Fruit fly (Drosophila melanogaster): ENCODE data around the gene ec.

The ec gene

dm6 chrX:3809085-3809484 is 2.4 kb upstream of the ec start:
- TF ChIP-seq gl (tag; optimal IDR thresholded peaks at IDR 0.05) = no peak
- TF ChIP-seq CG12605 (GFP tag; IDR thresholded peaks at IDR 0.05) = no peak
- no peak for TF ChIP-seq CG15710 (tag; optimal IDR thresholded peaks at IDR 0.05)
- TF ChIP-seq CG17806 (tag; optimal IDR thresholded peaks at IDR 0.05) = no peak
- no peak for TF ChIP-seq CG14655 (GFP tag; optimal IDR thresholded peaks at IDR 0.05)
- TF ChIP-seq CG8301 (tag; optimal IDR thresholded peaks at IDR 0.05) = no peak
- no peak for TF ChIP-seq Ets98B (GFP tag; IDR thresholded peaks at IDR 0.05)
- no peak for TF ChIP-seq Pif1B (GFP tag; optimal IDR thresholded peaks at IDR 0.05)
- TF ChIP-seq Snoo (tag; optimal IDR thresholded peaks at IDR 0.05) = no peak
- no peak for TF ChIP-seq fd96Ca (GFP tag; IDR thresholded peaks at IDR 0.05)

dm6 chrX:3815663-3816062 is 4.2 kb downstream of the ec start:
- TF ChIP-seq CG34367 (tag; optimal IDR thresholded peaks at IDR 0.05) (no peak), CG4496 (GFP tag; IDR thresholded peaks at IDR 0.05) (no peak), CG15710 (tag; optimal IDR thresholded peaks at IDR 0.05) (no peak), Snoo (tag; optimal IDR thresholded peaks at IDR 0.05) (no peak), CG9948 (tag; optimal IDR thresholded peaks at IDR 0.05) (no peak), Pif1B (GFP tag; optimal IDR thresholded peaks at IDR 0.05) (no peak), Pif1A (GFP tag; optimal IDR thresholded peaks at IDR 0.05) (no peak), CG14655 (GFP tag; optimal IDR thresholded peaks at IDR 0.05) (no peak), CG10348 (GFP tag; IDR thresholded peaks at IDR 0.05) (no peak), gl (tag; optimal IDR thresholded peaks at IDR 0.05) (no peak), CG32121 (GFP tag; IDR thresholded peaks at IDR 0.05) (no peak)

dm6 chrX:3819470-3819869 is 8.0 kb downstream of the ec start:
- TF ChIP-seq CG12605 (GFP tag; IDR thresholded peaks at IDR 0.05) = no peak
- TF ChIP-seq Pif1A (GFP tag; optimal IDR thresholded peaks at IDR 0.05) = no peak

- TF ChIP-seq rn (GFP tag; IDR thresholded peaks at IDR 0.05) (no peak), gl (tag; optimal IDR thresholded peaks at IDR 0.05) (no peak), CG15710 (tag; optimal IDR thresholded peaks at IDR 0.05) (no peak), CG10348 (GFP tag; IDR thresholded peaks at IDR 0.05) (no peak), EcR (GFP tag; optimal IDR thresholded peaks at IDR 0.05) (no peak), CG34367 (tag; optimal IDR thresholded peaks at IDR 0.05) (no peak), CG32121 (GFP tag; IDR thresholded peaks at IDR 0.05) (no peak), Pif1A (GFP tag; optimal IDR thresholded peaks at IDR 0.05) (no peak), CG12605 (GFP tag; IDR thresholded peaks at IDR 0.05) (no peak), CG4496 (GFP tag; IDR thresholded peaks at IDR 0.05) (no peak), CG8159 (tag; optimal IDR thresholded peaks at IDR 0.05) (no peak), Pif1B (GFP tag; optimal IDR thresholded peaks at IDR 0.05) (no peak), Ets98B (GFP tag; IDR thresholded peaks at IDR 0.05) (no peak), fd96Ca (GFP tag; IDR thresholded peaks at IDR 0.05) (no peak), CG14655 (GFP tag; optimal IDR thresholded peaks at IDR 0.05) (no peak), Snoo (tag; optimal IDR thresholded peaks at IDR 0.05) (no peak), CG8301 (tag; optimal IDR thresholded peaks at IDR 0.05) (no peak), CG13204 (GFP tag; optimal IDR thresholded peaks at IDR 0.05) (no peak), CG17806 (tag; optimal IDR thresholded peaks at IDR 0.05) (no peak), D1 (tag; optimal IDR thresholded peaks at IDR 0.05) (no peak)
Measured at dm6 chrX:3825069-3825468, 13.6 kb downstream of the ec start.

- no peak for TF ChIP-seq CG34367 (tag; optimal IDR thresholded peaks at IDR 0.05)
Measured at dm6 chrX:3827897-3828296, 16.4 kb downstream of the ec start, which contains the start of gene CG2901. TSS of gene CG2901 (plus strand) at chrX:3828197.

dm6 chrX:3831761-3832160 is 20.3 kb downstream of the ec start:
- no peak for TF ChIP-seq Pif1B (GFP tag; optimal IDR thresholded peaks at IDR 0.05)
- TF ChIP-seq Pif1A (GFP tag; optimal IDR thresholded peaks at IDR 0.05) = no peak
- TF ChIP-seq fd96Ca (GFP tag; IDR thresholded peaks at IDR 0.05) = no peak
- TF ChIP-seq gl (tag; optimal IDR thresholded peaks at IDR 0.05) = no peak
- no peak for TF ChIP-seq rn (GFP tag; IDR thresholded peaks at IDR 0.05)
- TF ChIP-seq CG8301 (tag; optimal IDR thresholded peaks at IDR 0.05) = peak; percentile 55
- TF ChIP-seq CG14655 (GFP tag; optimal IDR thresholded peaks at IDR 0.05) = peak; percentile 59
- no peak for TF ChIP-seq CG10348 (GFP tag; IDR thresholded peaks at IDR 0.05)
- no peak; the same call in 1 of the 2 replicates for TF ChIP-seq CG12605 (GFP tag; IDR thresholded peaks at IDR 0.05)
- TF ChIP-seq Snoo (tag; optimal IDR thresholded peaks at IDR 0.05) = no peak
- TF ChIP-seq CG15710 (tag; optimal IDR thresholded peaks at IDR 0.05) = no peak
- no peak for TF ChIP-seq D1 (tag; optimal IDR thresholded peaks at IDR 0.05)
- no peak for TF ChIP-seq EcR (GFP tag; optimal IDR thresholded peaks at IDR 0.05)
- TF ChIP-seq CG13204 (GFP tag; optimal IDR thresholded peaks at IDR 0.05) = no peak
- TF ChIP-seq CG17806 (tag; optimal IDR thresholded peaks at IDR 0.05) = peak; percentile 20
- no peak for TF ChIP-seq CG8159 (tag; optimal IDR thresholded peaks at IDR 0.05)
- TF ChIP-seq Ets98B (GFP tag; IDR thresholded peaks at IDR 0.05) = peak; percentile 51
- TF ChIP-seq CG9948 (tag; optimal IDR thresholded peaks at IDR 0.05) = peak; percentile 36
- no peak for TF ChIP-seq CG34367 (tag; optimal IDR thresholded peaks at IDR 0.05)
- peak; percentile 60; the same call in 2 of the 3 replicates for TF ChIP-seq CG4496 (GFP tag; IDR thresholded peaks at IDR 0.05)
- TF ChIP-seq CG32121 (GFP tag; IDR thresholded peaks at IDR 0.05) = no peak

dm6 chrX:3832226-3832625 is 20.7 kb downstream of the ec start:
- no peak for TF ChIP-seq rn (GFP tag; IDR thresholded peaks at IDR 0.05)
- no peak for TF ChIP-seq gl (tag; optimal IDR thresholded peaks at IDR 0.05)
- no peak for TF ChIP-seq CG9948 (tag; optimal IDR thresholded peaks at IDR 0.05)
- TF ChIP-seq CG32121 (GFP tag; IDR thresholded peaks at IDR 0.05) = no peak
- no peak for TF ChIP-seq CG10348 (GFP tag; IDR thresholded peaks at IDR 0.05)
- no peak for TF ChIP-seq CG34367 (tag; optimal IDR thresholded peaks at IDR 0.05)
- no peak for TF ChIP-seq Ets98B (GFP tag; IDR thresholded peaks at IDR 0.05)
- TF ChIP-seq EcR (GFP tag; optimal IDR thresholded peaks at IDR 0.05) = no peak
- no peak for TF ChIP-seq CG14655 (GFP tag; optimal IDR thresholded peaks at IDR 0.05)
- TF ChIP-seq Snoo (tag; optimal IDR thresholded peaks at IDR 0.05) = no peak
- no peak for TF ChIP-seq fd96Ca (GFP tag; IDR thresholded peaks at IDR 0.05)
- no peak for TF ChIP-seq CG8301 (tag; optimal IDR thresholded peaks at IDR 0.05)
- TF ChIP-seq CG15710 (tag; optimal IDR thresholded peaks at IDR 0.05) = no peak
- no peak for TF ChIP-seq CG17806 (tag; optimal IDR thresholded peaks at IDR 0.05)

Measured in whole organism, pupa.